Fruit fly (Drosophila melanogaster): ENCODE data around the gene UBL3.

Gene UBL3

dm6 chrX:15859387-15859786 is 6.4 kb upstream of the UBL3 start, which contains the start of gene AlkB:
TSS of gene AlkB (minus strand) at chrX:15859487.
- no peak for TF ChIP-seq fd96Ca (GFP tag; IDR thresholded peaks at IDR 0.05)
- TF ChIP-seq CG17806 (tag; optimal IDR thresholded peaks at IDR 0.05) = no peak

dm6 chrX:15857601-15858284 is 4.8 kb upstream of the UBL3 start, which contains the start of the genes CG46440 and Myb:
TSS of gene CG46440 (minus strand) at chrX:15857823.
TSS of gene Myb (minus strand) at chrX:15857823.
- no peak for TF ChIP-seq CG8301 (tag; optimal IDR thresholded peaks at IDR 0.05)
- 0 out of 3 replicates have a peak, but pooled peaks have one; percentile 29 for TF ChIP-seq CG4496 (GFP tag; IDR thresholded peaks at IDR 0.05)
- no peak for TF ChIP-seq CG15710 (tag; optimal IDR thresholded peaks at IDR 0.05)
- TF ChIP-seq Pif1A (GFP tag; optimal IDR thresholded peaks at IDR 0.05) = no peak
- TF ChIP-seq Ets98B (GFP tag; IDR thresholded peaks at IDR 0.05) = 0 out of 2 replicates have a peak, but pooled peaks have one; percentile 7

dm6 chrX:15849021-15849420 is 4.0 kb downstream of the UBL3 start, which contains the start of gene sun:
TSS of gene sun (minus strand) at chrX:15849258.
- TF ChIP-seq CG8301 (tag; optimal IDR thresholded peaks at IDR 0.05) (no peak), CG10348 (GFP tag; IDR thresholded peaks at IDR 0.05) (no peak), CG12605 (GFP tag; IDR thresholded peaks at IDR 0.05) (no peak), CG14655 (GFP tag; optimal IDR thresholded peaks at IDR 0.05) (no peak), Ets98B (GFP tag; IDR thresholded peaks at IDR 0.05) (no peak), CG17806 (tag; optimal IDR thresholded peaks at IDR 0.05) (no peak)

dm6 chrX:15844139-15844538 is 8.8 kb downstream of the UBL3 start, which contains the start of the genes ArgRS and CG8578:
TSS of gene ArgRS (minus strand) at chrX:15844145.
TSS of gene CG8578 (plus strand) at chrX:15844476.
- TF ChIP-seq CG15710 (tag; optimal IDR thresholded peaks at IDR 0.05) (peak; percentile 22), CG12605 (GFP tag; IDR thresholded peaks at IDR 0.05) (no peak), Snoo (tag; optimal IDR thresholded peaks at IDR 0.05) (peak; percentile 60), Pif1B (GFP tag; optimal IDR thresholded peaks at IDR 0.05) (peak; percentile 52), Ets98B (GFP tag; IDR thresholded peaks at IDR 0.05) (no peak), CG4496 (GFP tag; IDR thresholded peaks at IDR 0.05) (peak; percentile 82), CG32121 (GFP tag; IDR thresholded peaks at IDR 0.05) (peak; percentile 47; the same call in 1 of the 2 replicates), rn (GFP tag; IDR thresholded peaks at IDR 0.05) (peak; percentile 55), CG9948 (tag; optimal IDR thresholded peaks at IDR 0.05) (peak; percentile 3)

DNA sequence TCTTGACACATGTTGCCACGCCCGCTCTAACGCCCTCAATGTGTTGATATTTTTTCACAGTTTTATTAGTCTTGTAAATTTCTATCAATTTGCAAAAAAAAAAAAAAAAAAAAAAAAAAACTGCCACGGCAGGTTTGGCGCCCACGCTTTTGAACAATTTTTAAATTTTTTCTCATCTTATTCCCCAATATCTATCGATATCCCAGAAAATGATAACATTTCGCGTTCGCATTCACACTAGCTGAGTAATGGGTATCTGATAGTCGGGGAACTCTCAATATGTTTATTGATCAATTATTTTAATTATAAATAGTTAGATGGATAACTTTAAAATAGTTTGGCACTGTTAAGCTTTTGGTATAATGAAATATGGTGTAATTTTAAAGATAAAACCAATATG is 11.6 kb downstream of the UBL3 start:
- TF ChIP-seq CG14655 (GFP tag; optimal IDR thresholded peaks at IDR 0.05) (no peak), D1 (tag; optimal IDR thresholded peaks at IDR 0.05) (no peak), CG4496 (GFP tag; IDR thresholded peaks at IDR 0.05) (no peak), EcR (GFP tag; optimal IDR thresholded peaks at IDR 0.05) (no peak)

DNA sequence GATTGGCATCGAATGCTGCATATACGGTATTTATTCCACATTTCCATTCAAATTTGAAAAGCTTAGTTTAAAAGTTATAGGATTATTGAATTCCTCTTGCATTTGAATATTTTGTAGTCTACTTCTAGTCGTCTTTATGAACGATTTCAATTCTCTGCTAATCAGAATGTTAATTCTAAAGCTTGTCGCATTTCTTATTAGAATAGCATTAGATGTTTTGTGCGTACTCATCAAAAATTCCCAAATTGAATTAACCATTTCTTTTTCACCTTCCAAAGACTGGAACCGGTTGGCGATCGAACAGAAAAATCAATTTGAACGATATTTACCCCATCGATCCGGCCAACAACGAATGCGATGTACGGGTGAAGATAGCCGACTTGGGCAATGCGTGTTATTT is 13.0 kb downstream of the UBL3 start:
- TF ChIP-seq D1 (tag; optimal IDR thresholded peaks at IDR 0.05) (no peak), CG4496 (GFP tag; IDR thresholded peaks at IDR 0.05) (no peak), Pif1B (GFP tag; optimal IDR thresholded peaks at IDR 0.05) (no peak), CG34367 (tag; optimal IDR thresholded peaks at IDR 0.05) (no peak), CG9948 (tag; optimal IDR thresholded peaks at IDR 0.05) (no peak), CG14655 (GFP tag; optimal IDR thresholded peaks at IDR 0.05) (no peak), fd96Ca (GFP tag; IDR thresholded peaks at IDR 0.05) (no peak), Ets98B (GFP tag; IDR thresholded peaks at IDR 0.05) (no peak), CG8159 (tag; optimal IDR thresholded peaks at IDR 0.05) (no peak), CG32121 (GFP tag; IDR thresholded peaks at IDR 0.05) (no peak), Pif1A (GFP tag; optimal IDR thresholded peaks at IDR 0.05) (no peak), CG13204 (GFP tag; optimal IDR thresholded peaks at IDR 0.05) (no peak), CG8301 (tag; optimal IDR thresholded peaks at IDR 0.05) (no peak), rn (GFP tag; IDR thresholded peaks at IDR 0.05) (no peak), Snoo (tag; optimal IDR thresholded peaks at IDR 0.05) (no peak), EcR (GFP tag; optimal IDR thresholded peaks at IDR 0.05) (no peak), CG17806 (tag; optimal IDR thresholded peaks at IDR 0.05) (no peak), gl (tag; optimal IDR thresholded peaks at IDR 0.05) (no peak)

dm6 chrX:15837530-15837929 is 15.4 kb downstream of the UBL3 start, which contains the start of gene CG8565:
TSS of gene CG8565 (plus strand) at chrX:15837830.
- TF ChIP-seq Snoo (tag; optimal IDR thresholded peaks at IDR 0.05) = no peak
- no peak for TF ChIP-seq CG15710 (tag; optimal IDR thresholded peaks at IDR 0.05)
- TF ChIP-seq D1 (tag; optimal IDR thresholded peaks at IDR 0.05) = no peak
- TF ChIP-seq rn (GFP tag; IDR thresholded peaks at IDR 0.05) = no peak
- no peak for TF ChIP-seq EcR (GFP tag; optimal IDR thresholded peaks at IDR 0.05)
- TF ChIP-seq Pif1A (GFP tag; optimal IDR thresholded peaks at IDR 0.05) = no peak
- no peak for TF ChIP-seq Ets98B (GFP tag; IDR thresholded peaks at IDR 0.05)
